Worm (Caenorhabditis elegans) whole organism, L3 larva: ENCODE results near the gene R151.2.

Experiments used
- R02D3.7 ChIP-seq: fragments of 150-350 bp; optimal IDR thresholded peaks from 2 replicates; lab custom pipeline; 2014; ENCODE audit warnings: missing biosample characterization, missing genetic modification characterization
- ZK546.5 ChIP-seq: sonication (generic microtip); optimal IDR thresholded peaks from 2 replicates; lab custom pipeline; 2017; ENCODE audit warnings: missing biosample characterization, missing genetic modification characterization
- aly-2 ChIP-seq: fragments of 150-350 bp; optimal IDR thresholded peaks from 2 replicates; lab custom pipeline; 2014; ENCODE audit warnings: missing biosample characterization, missing genetic modification characterization
- ceh-16 ChIP-seq: sonication (generic microtip); optimal IDR thresholded peaks from 2 replicates; lab custom pipeline; 2017; ENCODE audit warnings: missing biosample characterization, missing genetic modification characterization
- ceh-28 ChIP-seq: fragments of 150-350 bp; optimal IDR thresholded peaks from 2 replicates; lab custom pipeline; 2014; ENCODE audit warnings: missing biosample characterization, missing genetic modification reagents, missing genetic modification characterization
- ceh-9 ChIP-seq: sonication (generic microtip); optimal IDR thresholded peaks from 2 replicates; lab custom pipeline; 2018; ENCODE audit warnings: missing biosample characterization, missing genetic modification characterization
- daf-12 ChIP-seq: fragments of 150-350 bp; optimal IDR thresholded peaks from 2 replicates; lab custom pipeline; 2014; ENCODE audit warnings: missing biosample characterization, missing genetic modification reagents, missing genetic modification characterization
- egl-5 ChIP-seq: fragments of 150-350 bp; optimal IDR thresholded peaks from 2 replicates; lab custom pipeline; 2017; ENCODE audit warnings: missing biosample characterization, missing genetic modification reagents, missing genetic modification characterization, inconsistent platforms
- elt-1 ChIP-seq: fragments of 150-350 bp; optimal IDR thresholded peaks from 2 replicates; lab custom pipeline; 2014; ENCODE audit warnings: missing biosample characterization, missing genetic modification characterization
- elt-3 ChIP-seq, 3 experiments: fragments of 150-350 bp in 1 of 3; sonication (generic microtip) in 2 of 3; optimal IDR thresholded peaks; 2 replicates in 2 of 3; 4 replicates in 1 of 3; lab custom pipeline; 2014 to 2017; ENCODE audit warnings: missing biosample characterization in 3 of 3, missing genetic modification characterization in 3 of 3
- eor-1 ChIP-seq, 2 experiments: fragments of 150-350 bp; optimal IDR thresholded peaks; 2 replicates each; lab custom pipeline; 2014 to 2018; ENCODE audit warnings: missing biosample characterization in 2 of 2, missing genetic modification characterization in 2 of 2
- fkh-10 ChIP-seq: sonication (generic microtip); optimal IDR thresholded peaks from 2 replicates; lab custom pipeline; 2017; ENCODE audit warnings: missing biosample characterization, missing genetic modification reagents, missing genetic modification characterization
- fkh-2 ChIP-seq: fragments of 150-350 bp; optimal IDR thresholded peaks from 2 replicates; lab custom pipeline; 2014; ENCODE audit warnings: missing biosample characterization, missing genetic modification reagents, missing genetic modification characterization
- fos-1 ChIP-seq: fragments of 150-350 bp; optimal IDR thresholded peaks from 2 replicates; lab custom pipeline; 2014; ENCODE audit warnings: missing biosample characterization, missing genetic modification characterization
- hmg-11 ChIP-seq: sonication (generic microtip); optimal IDR thresholded peaks from 2 replicates; lab custom pipeline; 2016; ENCODE audit warnings: missing genetic modification characterization, missing compliant biosample characterization
- jun-1 ChIP-seq: fragments of 150-350 bp; optimal IDR thresholded peaks from 2 replicates; lab custom pipeline; 2014; ENCODE audit warnings: missing biosample characterization, missing genetic modification reagents, missing genetic modification characterization
- lin-15B ChIP-seq: fragments of 150-350 bp; optimal IDR thresholded peaks from 2 replicates; lab custom pipeline; 2014; ENCODE audit warnings: missing biosample characterization, missing genetic modification characterization
- lin-39 ChIP-seq: fragments of 150-350 bp; optimal IDR thresholded peaks from 2 replicates; lab custom pipeline; 2018; ENCODE audit warnings: missing biosample characterization, missing genetic modification reagents, missing genetic modification characterization
- lsy-12 ChIP-seq: sonication (generic microtip); optimal IDR thresholded peaks from 2 replicates; lab custom pipeline; 2016; ENCODE audit warnings: mild to moderate bottlenecking, missing genetic modification characterization, missing compliant biosample characterization
- mdl-1 ChIP-seq: fragments of 150-350 bp; optimal IDR thresholded peaks from 2 replicates; lab custom pipeline; 2014; ENCODE audit warnings: missing biosample characterization, missing genetic modification characterization
- mml-1 ChIP-seq: fragments of 150-350 bp; sonication (generic microtip); optimal IDR thresholded peaks from 3 replicates; lab custom pipeline; 2014; ENCODE audit warnings: missing biosample characterization, missing genetic modification characterization
- nfya-1 ChIP-seq: sonication (generic microtip); optimal IDR thresholded peaks from 2 replicates; lab custom pipeline; 2017; ENCODE audit warnings: missing genetic modification characterization, mild to moderate bottlenecking, missing compliant biosample characterization, antibody characterized with exemption, moderate library complexity; ENCODE audit not compliant: insufficient read depth
- nhr-11 ChIP-seq: fragments of 150-350 bp; optimal IDR thresholded peaks from 2 replicates; lab custom pipeline; 2014; ENCODE audit warnings: missing biosample characterization, missing genetic modification characterization
- nhr-12 ChIP-seq: fragments of 150-350 bp; optimal IDR thresholded peaks from 2 replicates; lab custom pipeline; 2014; ENCODE audit warnings: missing biosample characterization, missing genetic modification characterization
- nhr-23 ChIP-seq: fragments of 150-350 bp; optimal IDR thresholded peaks from 2 replicates; lab custom pipeline; 2014; ENCODE audit warnings: missing biosample characterization, missing genetic modification reagents, missing genetic modification characterization
- nhr-237 ChIP-seq: fragments of 150-350 bp; optimal IDR thresholded peaks from 2 replicates; lab custom pipeline; 2014; ENCODE audit warnings: missing biosample characterization, missing genetic modification characterization
- nhr-25 ChIP-seq: sonication (generic microtip); optimal IDR thresholded peaks from 2 replicates; lab custom pipeline; 2017; ENCODE audit warnings: missing biosample characterization, missing genetic modification characterization
- nhr-43 ChIP-seq: sonication (generic microtip); optimal IDR thresholded peaks from 2 replicates; lab custom pipeline; 2016; ENCODE audit warnings: mild to moderate bottlenecking, missing genetic modification characterization, missing compliant biosample characterization; ENCODE audit not compliant: poor library complexity, severe bottlenecking
- nhr-67 ChIP-seq: fragments of 150-350 bp; optimal IDR thresholded peaks from 2 replicates; lab custom pipeline; 2014; ENCODE audit warnings: missing biosample characterization, missing genetic modification characterization
- nhr-76 ChIP-seq: fragments of 150-350 bp; sonication (generic microtip); optimal IDR thresholded peaks from 5 replicates; lab custom pipeline; 2014; ENCODE audit warnings: missing biosample characterization, missing genetic modification characterization
- nhr-77 ChIP-seq: fragments of 150-350 bp; optimal IDR thresholded peaks from 2 replicates; lab custom pipeline; 2014; ENCODE audit warnings: missing biosample characterization, missing genetic modification characterization
- pha-4 ChIP-seq: fragments of 150-350 bp; optimal IDR thresholded peaks from 2 replicates; lab custom pipeline; 2014; ENCODE audit warnings: missing biosample characterization, missing genetic modification reagents, missing genetic modification characterization
- pqm-1 ChIP-seq: fragments of 150-350 bp; optimal IDR thresholded peaks from 2 replicates; lab custom pipeline; 2017; ENCODE audit warnings: missing biosample characterization, missing genetic modification characterization, inconsistent platforms
- sea-2 ChIP-seq: fragments of 150-350 bp; sonication (generic microtip); optimal IDR thresholded peaks from 4 replicates; lab custom pipeline; 2014; ENCODE audit warnings: missing biosample characterization, missing genetic modification reagents, missing genetic modification characterization
- tbx-2 ChIP-seq: sonication (generic microtip); optimal IDR thresholded peaks from 2 replicates; lab custom pipeline; 2016; ENCODE audit warnings: mild to moderate bottlenecking, missing genetic modification characterization, missing compliant biosample characterization
- unc-62 ChIP-seq: fragments of 150-350 bp; sonication (generic microtip); optimal IDR thresholded peaks from 4 replicates; lab custom pipeline; 2014; ENCODE audit warnings: missing biosample characterization, missing genetic modification reagents, missing genetic modification characterization
- zag-1 ChIP-seq: fragments of 150-350 bp; optimal IDR thresholded peaks from 2 replicates; lab custom pipeline; 2014; ENCODE audit warnings: missing biosample characterization, missing genetic modification characterization
- ztf-4 ChIP-seq: fragments of 150-350 bp; optimal IDR thresholded peaks from 2 replicates; lab custom pipeline; 2014; ENCODE audit warnings: missing biosample characterization, missing genetic modification characterization

Gene R151.2

ce11 chrIII:7192942-7193665 lies 16.7 kb upstream of the R151.2 start, which contains the start of gene mec-14:
Gene mec-14 (minus strand): TSS chrIII:7192992.
- TF ChIP-seq ztf-4 (tag; lab: Kevin White, UChicago) (no peak), nhr-76 (no peak), ceh-9 (tag; lab: Kevin White, UChicago) (no peak), daf-12 (no peak), fkh-2 (no peak), elt-3 (tag; optimal IDR thresholded peaks at IDR 0.05; lab: Kevin White, UChicago) (no peak), nhr-25 (tag; lab: Kevin White, UChicago) (no peak), tbx-2 (tag; lab: Kevin White, UChicago) (no peak), ZK546.5 (no peak), aly-2 (tag; lab: Kevin White, UChicago) (no peak), nhr-77 (tag; lab: Kevin White, UChicago) (no peak), ceh-28 (tag; lab: Kevin White, UChicago) (no peak), pha-4 (no peak), zag-1 (tag; lab: Kevin White, UChicago) (no peak), nhr-67 (no peak), sea-2 (GFP tag; lab: Kevin White, UChicago) (no peak), elt-1 (tag; lab: Kevin White, UChicago) (no peak), lin-15B (no peak), fos-1 (tag; lab: Kevin White, UChicago) (no peak)
- TF ChIP-seq, all 47 proteins: peak for 0

DNA sequence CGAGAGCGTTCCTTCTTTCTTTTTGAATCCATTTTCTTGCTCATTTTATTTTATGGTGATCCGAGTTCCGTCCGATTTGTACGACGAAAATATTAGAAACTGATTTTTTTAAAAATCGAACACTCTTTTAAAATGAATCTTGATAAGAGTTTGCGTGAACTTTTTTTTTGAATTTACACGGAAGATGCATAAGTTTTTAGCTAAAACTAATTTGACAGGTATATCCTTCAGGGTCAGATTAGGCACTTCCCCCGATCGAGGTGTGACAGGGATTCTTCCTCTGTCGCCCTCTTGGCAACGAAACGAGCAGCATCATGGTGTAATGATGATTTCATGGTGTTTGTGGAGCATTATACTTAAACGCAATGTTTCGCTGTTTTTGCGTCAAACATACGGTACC lies 14.4 kb upstream of the R151.2 start, which contains the start of gene F37C12.18:
Gene F37C12.18 (minus strand): TSS at position 101 of the 400 bp plus-strand sequence.
- no peak for TF ChIP-seq nhr-237 (tag; lab: Kevin White, UChicago)
- no peak for TF ChIP-seq jun-1 (tag; lab: Kevin White, UChicago)
- TF ChIP-seq hmg-11 (tag; lab: Kevin White, UChicago) = no peak
- TF ChIP-seq egl-5 (tag; lab: Kevin White, UChicago) = no peak
- TF ChIP-seq elt-1 (tag; lab: Kevin White, UChicago) = no peak
- no peak for TF ChIP-seq nhr-11 (tag; lab: Kevin White, UChicago)
- no peak for TF ChIP-seq ztf-4 (tag; lab: Kevin White, UChicago)
- no peak for TF ChIP-seq nhr-43 (tag; lab: Kevin White, UChicago)
- TF ChIP-seq lsy-12 (tag; lab: Kevin White, UChicago) = no peak
- TF ChIP-seq fkh-10 (GFP tag; lab: Kevin White, UChicago) = no peak

ce11 chrIII:7197973-7198372 lies 11.8 kb upstream of the R151.2 start, which contains the start of gene exos-9:
Gene exos-9 (minus strand): TSS chrIII:7198073.
- TF ChIP-seq mdl-1 (tag; lab: Kevin White, UChicago) (no peak), ceh-16 (tag; lab: Kevin White, UChicago) (no peak), eor-1 (tag; optimal IDR thresholded peaks at IDR 0.05; lab: Kevin White, UChicago) (no peak), ZK546.5 (no peak), fos-1 (tag; lab: Kevin White, UChicago) (no peak)

ce11 chrIII:7198838-7199237 lies 10.9 kb upstream of the R151.2 start, which contains the start of gene pfd-5:
Gene pfd-5 (minus strand): TSS chrIII:7198884.
- TF ChIP-seq pha-4 = peak; percentile 76
- TF ChIP-seq nhr-237 (tag; lab: Kevin White, UChicago) = no peak
- TF ChIP-seq unc-62 (GFP tag; lab: Kevin White, UChicago) = no peak
- TF ChIP-seq aly-2 (tag; lab: Kevin White, UChicago) = no peak
- no peak for TF ChIP-seq daf-12
- TF ChIP-seq nhr-67 = no peak
- no peak for TF ChIP-seq ztf-4 (tag; lab: Kevin White, UChicago)
- no peak for TF ChIP-seq nhr-76
- TF ChIP-seq nhr-25 (tag; lab: Kevin White, UChicago) = peak; percentile 15
- peak; percentile 61 for TF ChIP-seq lin-15B
- TF ChIP-seq egl-5 (tag; lab: Kevin White, UChicago) = peak; percentile 3
- peak; percentile 84 for TF ChIP-seq nhr-43 (tag; lab: Kevin White, UChicago)
- no peak for TF ChIP-seq pqm-1
- TF ChIP-seq tbx-2 (tag; lab: Kevin White, UChicago) = no peak
- peak; percentile 7 for TF ChIP-seq lsy-12 (tag; lab: Kevin White, UChicago)
- no peak for TF ChIP-seq R02D3.7
- TF ChIP-seq mml-1 (tag; lab: Kevin White, UChicago) = no peak
- TF ChIP-seq nhr-12 (tag; lab: Kevin White, UChicago) = no peak
- peak; percentile 45 for TF ChIP-seq nhr-23
- TF ChIP-seq ceh-16 (tag; lab: Kevin White, UChicago) = no peak
- TF ChIP-seq lin-39 (tag; lab: Kevin White, UChicago) = no peak
- peak; percentile 64 for TF ChIP-seq nfya-1
